Fruit fly (Drosophila melanogaster): ENCODE results near the gene SF1.

dm6 chr3R:17534325-17535105 lies 5.7 kb upstream of the SF1 start, which contains the start of the genes CG5823 and P5cr-2:
- TF ChIP-seq Hr39 (GFP tag; optimal IDR thresholded peaks at IDR 0.05) (no peak), fkh (GFP tag; optimal IDR thresholded peaks at IDR 0.05) (peak; percentile 55), fd85E (GFP tag; optimal IDR thresholded peaks at IDR 0.05) (no peak), OdsH (GFP tag; optimal IDR thresholded peaks at IDR 0.05) (peak; percentile 21), Sox102F (GFP tag; optimal IDR thresholded peaks at IDR 0.05) (peak; percentile 37), CG3032 (tag; optimal IDR thresholded peaks at IDR 0.05) (peak; percentile 7), CG8632 (GFP tag; optimal IDR thresholded peaks at IDR 0.05) (no peak), CG4318 (GFP tag; optimal IDR thresholded peaks at IDR 0.05) (no peak), CG10669 (GFP tag; optimal IDR thresholded peaks at IDR 0.05) (no peak), acj6 (GFP tag; optimal IDR thresholded peaks at IDR 0.05) (no peak), spab (GFP tag; optimal IDR thresholded peaks at IDR 0.05) (no peak), CG11294 (GFP tag; IDR thresholded peaks at IDR 0.05) (no peak), Blimp-1 (GFP tag; optimal IDR thresholded peaks at IDR 0.05) (no peak)
